Worm (Caenorhabditis elegans) whole organism, L2 larva: ENCODE measurements around the gene clec-48.

ENCODE experiments used
- Y55F3AM.14 ChIP-seq: fragments of 200-800 bp; sonication (Bioruptor generic); optimal IDR thresholded peaks from 2 replicates; lab custom pipeline; 2018; ENCODE audit warnings: mild to moderate bottlenecking, missing genetic modification characterization, missing compliant biosample characterization
- fos-1 ChIP-seq: fragments of 150-350 bp; optimal IDR thresholded peaks from 2 replicates; lab custom pipeline; 2014; ENCODE audit warnings: missing biosample characterization, missing genetic modification characterization
- nhr-12 ChIP-seq: fragments of 150-350 bp; optimal IDR thresholded peaks from 2 replicates; lab custom pipeline; 2014; ENCODE audit warnings: missing biosample characterization, missing genetic modification characterization
- nhr-77 ChIP-seq: fragments of 150-350 bp; optimal IDR thresholded peaks from 2 replicates; lab custom pipeline; 2014; ENCODE audit warnings: missing biosample characterization, missing genetic modification characterization
- snpc-4 ChIP-seq: fragments of 150-350 bp; optimal IDR thresholded peaks from 2 replicates; lab custom pipeline; 2014; ENCODE audit warnings: missing biosample characterization, missing genetic modification characterization

ce11 chrV:18127192-18127591 lies 30.6 kb upstream of the clec-48 start, which contains the start of gene fbxa-211:
- TF ChIP-seq Y55F3AM.14 (GFP tag; lab: Kevin White, UChicago) = no peak
- no peak for TF ChIP-seq nhr-12 (tag; lab: Kevin White, UChicago)
- no peak for TF ChIP-seq nhr-77 (tag; lab: Kevin White, UChicago)
- TF ChIP-seq fos-1 (tag; lab: Kevin White, UChicago) = no peak
- no peak for TF ChIP-seq snpc-4 (tag; lab: Kevin White, UChicago)
